Worm (Caenorhabditis elegans) whole organism, L1 larva: ENCODE measurements around the gene hlh-27.

Experiments used
- C34B4.2 ChIP-seq: sonication (generic microtip); optimal IDR thresholded peaks from 2 replicates; lab custom pipeline; 2017; ENCODE audit warnings: mild to moderate bottlenecking, missing genetic modification characterization, missing compliant biosample characterization
- alr-1 ChIP-seq: fragments of 200-800 bp; sonication (Bioruptor generic); optimal IDR thresholded peaks from 2 replicates; lab custom pipeline; 2018; ENCODE audit warnings: borderline replicate concordance, mild to moderate bottlenecking, missing genetic modification characterization, missing compliant biosample characterization
- blmp-1 ChIP-seq: fragments of 150-350 bp; optimal IDR thresholded peaks from 2 replicates; lab custom pipeline; 2014; ENCODE audit warnings: missing biosample characterization, missing genetic modification characterization
- ceh-63 ChIP-seq: fragments of 200-800 bp; sonication (Bioruptor generic); optimal IDR thresholded peaks from 2 replicates; lab custom pipeline; 2018; ENCODE audit warnings: mild to moderate bottlenecking, missing genetic modification characterization, missing compliant biosample characterization
- ceh-8 ChIP-seq: fragments of 200-800 bp; sonication (Bioruptor generic); optimal IDR thresholded peaks from 2 replicates; lab custom pipeline; 2018; ENCODE audit warnings: mild to moderate bottlenecking, missing genetic modification characterization, moderate library complexity, missing compliant biosample characterization
- ceh-90 ChIP-seq: sonication (generic microtip); optimal IDR thresholded peaks from 2 replicates; lab custom pipeline; 2016; ENCODE audit warnings: missing genetic modification characterization, missing compliant biosample characterization
- efl-1 ChIP-seq, 4 experiments: fragments of 150-350 bp; optimal IDR thresholded peaks in 3 of 4; peaks in 1 of 4; 1 replicate in 1 of 4; 2 replicates in 3 of 4; lab custom pipeline; 2014; ENCODE audit warnings: missing biosample characterization in 2 of 4, missing genetic modification characterization in 2 of 4, missing genetic modification reagents in 2 of 4
- elt-2 ChIP-seq: sonication (generic microtip); optimal IDR thresholded peaks from 2 replicates; lab custom pipeline; 2016; ENCODE audit warnings: missing genetic modification characterization, mild to moderate bottlenecking, inconsistent platforms, missing compliant biosample characterization, missing genetic modification reagents
- fkh-10 ChIP-seq: sonication (generic microtip); optimal IDR thresholded peaks from 2 replicates; lab custom pipeline; 2017; ENCODE audit warnings: missing biosample characterization, missing genetic modification reagents, missing genetic modification characterization
- fkh-4 ChIP-seq: sonication (generic microtip); optimal IDR thresholded peaks from 2 replicates; lab custom pipeline; 2016; ENCODE audit warnings: missing compliant biosample characterization, missing genetic modification characterization, borderline replicate concordance
- fkh-8 ChIP-seq: sonication (generic microtip); optimal IDR thresholded peaks from 2 replicates; lab custom pipeline; 2016; ENCODE audit warnings: mild to moderate bottlenecking, missing genetic modification characterization, missing compliant biosample characterization
- fos-1 ChIP-seq: fragments of 150-350 bp; optimal IDR thresholded peaks from 2 replicates; lab custom pipeline; 2014; ENCODE audit warnings: missing biosample characterization, missing genetic modification characterization
- grh-1 ChIP-seq: fragments of 200-800 bp; sonication (Bioruptor generic); IDR thresholded peaks from 2 replicates; pipeline ENCODE4 v1.3.6; 2022; ENCODE audit warnings: missing genetic modification reagents, missing genetic modification characterization, missing compliant biosample characterization
- hlh-4 ChIP-seq: sonication (generic microtip); optimal IDR thresholded peaks from 2 replicates; lab custom pipeline; 2016; ENCODE audit warnings: mild to moderate bottlenecking, missing genetic modification characterization, missing compliant biosample characterization
- hpl-2 ChIP-seq: fragments of 150-350 bp; optimal IDR thresholded peaks from 2 replicates; lab custom pipeline; 2014; ENCODE audit warnings: missing biosample characterization, missing genetic modification reagents, missing genetic modification characterization
- irx-1 ChIP-seq: sonication (generic microtip); optimal IDR thresholded peaks from 2 replicates; lab custom pipeline; 2016; ENCODE audit warnings: missing genetic modification characterization, missing compliant biosample characterization
- isw-1 ChIP-seq: fragments of 200-800 bp; sonication (Bioruptor generic); IDR thresholded peaks from 2 replicates; pipeline ENCODE4 v1.3.6; 2022; ENCODE audit warnings: missing genetic modification characterization, missing compliant biosample characterization
- lin-13 ChIP-seq: fragments of 150-350 bp; optimal IDR thresholded peaks from 2 replicates; lab custom pipeline; 2014; ENCODE audit warnings: missing biosample characterization, missing genetic modification reagents, missing genetic modification characterization
- lin-14 ChIP-seq: fragments of 200-800 bp; sonication (Bioruptor generic); optimal IDR thresholded peaks from 2 replicates; lab custom pipeline; 2018; ENCODE audit warnings: mild to moderate bottlenecking, missing genetic modification characterization, moderate library complexity, missing compliant biosample characterization
- lin-15B ChIP-seq: fragments of 150-350 bp; sonication (generic microtip); optimal IDR thresholded peaks from 3 replicates; lab custom pipeline; 2014; ENCODE audit warnings: missing biosample characterization, missing genetic modification characterization
- lin-35 ChIP-seq, 2 experiments: fragments of 150-350 bp; optimal IDR thresholded peaks; 2 replicates each; lab custom pipeline; 2014; ENCODE audit warnings: missing biosample characterization in 2 of 2, missing genetic modification characterization in 2 of 2, missing genetic modification reagents in 2 of 2
- lin-39 ChIP-seq: fragments of 150-350 bp; optimal IDR thresholded peaks from 2 replicates; lab custom pipeline; 2014; ENCODE audit warnings: missing biosample characterization, missing genetic modification reagents, missing genetic modification characterization
- lsy-2 ChIP-seq, 2 experiments: fragments of 150-350 bp; optimal IDR thresholded peaks; 2 replicates each; lab custom pipeline; 2014; ENCODE audit warnings: missing biosample characterization in 2 of 2, missing genetic modification characterization in 2 of 2
- mab-9 ChIP-seq: fragments of 200-800 bp; sonication (Bioruptor generic); IDR thresholded peaks from 2 replicates; pipeline ENCODE4 v1.3.6; 2022; ENCODE audit warnings: missing genetic modification reagents, missing genetic modification characterization, missing compliant biosample characterization
- nhr-11 ChIP-seq: fragments of 150-350 bp; optimal IDR thresholded peaks from 2 replicates; lab custom pipeline; 2014; ENCODE audit warnings: missing biosample characterization, missing genetic modification characterization
- nhr-12 ChIP-seq: sonication (generic microtip); optimal IDR thresholded peaks from 2 replicates; lab custom pipeline; 2017; ENCODE audit warnings: missing biosample characterization, missing genetic modification characterization
- nhr-19 ChIP-seq: fragments of 200-800 bp; sonication (Bioruptor generic); conservative IDR thresholded peaks from 2 replicates; pipeline ENCODE4 v1.3.6; 2022; ENCODE audit warnings: missing genetic modification characterization, missing compliant biosample characterization
- nhr-20 ChIP-seq: sonication (generic microtip); optimal IDR thresholded peaks from 2 replicates; lab custom pipeline; 2016; ENCODE audit warnings: mild to moderate bottlenecking, missing genetic modification characterization, missing compliant biosample characterization
- nhr-47 ChIP-seq: sonication (generic microtip); optimal IDR thresholded peaks from 2 replicates; lab custom pipeline; 2016; ENCODE audit warnings: mild to moderate bottlenecking, missing genetic modification characterization, moderate library complexity, missing compliant biosample characterization
- nhr-71 ChIP-seq: sonication (generic microtip); optimal IDR thresholded peaks from 2 replicates; lab custom pipeline; 2016; ENCODE audit warnings: mild to moderate bottlenecking, missing genetic modification characterization, moderate library complexity, missing compliant biosample characterization
- nhr-76 ChIP-seq: sonication (generic microtip); optimal IDR thresholded peaks from 2 replicates; lab custom pipeline; 2017; ENCODE audit warnings: missing biosample characterization, missing genetic modification characterization
- nhr-77 ChIP-seq: fragments of 150-350 bp; optimal IDR thresholded peaks from 2 replicates; lab custom pipeline; 2014; ENCODE audit warnings: missing biosample characterization, missing genetic modification characterization
- nhr-84 ChIP-seq: sonication (generic microtip); optimal IDR thresholded peaks from 2 replicates; lab custom pipeline; 2017; ENCODE audit warnings: missing biosample characterization, missing genetic modification characterization
- nhr-85 ChIP-seq: sonication (generic microtip); peaks from one replicate; lab custom pipeline; 2016; ENCODE audit warnings: missing genetic modification characterization, inconsistent platforms, missing compliant biosample characterization
- nhr-90 ChIP-seq: sonication (generic microtip); optimal IDR thresholded peaks from 2 replicates; lab custom pipeline; 2016; ENCODE audit warnings: mild to moderate bottlenecking, missing genetic modification characterization, missing compliant biosample characterization; ENCODE audit not compliant: poor library complexity
- pag-3 ChIP-seq: sonication (generic microtip); optimal IDR thresholded peaks from 2 replicates; lab custom pipeline; 2017; ENCODE audit warnings: missing genetic modification characterization, mild to moderate bottlenecking, missing compliant biosample characterization, antibody characterized with exemption, borderline replicate concordance; ENCODE audit not compliant: insufficient read depth
- rnt-1 ChIP-seq: sonication (generic microtip); optimal IDR thresholded peaks from 2 replicates; lab custom pipeline; 2016; ENCODE audit warnings: mild to moderate bottlenecking, missing genetic modification characterization, moderate library complexity, missing compliant biosample characterization
- skn-1 ChIP-seq: fragments of 150-350 bp; optimal IDR thresholded peaks from 2 replicates; lab custom pipeline; 2014; ENCODE audit warnings: missing biosample characterization, missing genetic modification characterization
- snu-23 ChIP-seq: sonication (generic microtip); optimal IDR thresholded peaks from 2 replicates; lab custom pipeline; 2016; ENCODE audit warnings: missing genetic modification characterization, missing compliant biosample characterization
- sox-4 ChIP-seq: sonication (generic microtip); optimal IDR thresholded peaks from 2 replicates; lab custom pipeline; 2016; ENCODE audit warnings: missing genetic modification characterization, missing compliant biosample characterization
- sup-37 ChIP-seq: fragments of 200-800 bp; sonication (Bioruptor generic); optimal IDR thresholded peaks from 2 replicates; lab custom pipeline; 2018; ENCODE audit warnings: mild to moderate bottlenecking, missing genetic modification characterization, missing compliant biosample characterization
- swsn-7 ChIP-seq: sonication (generic microtip); optimal IDR thresholded peaks from 2 replicates; lab custom pipeline; 2016; ENCODE audit warnings: missing genetic modification characterization, missing compliant biosample characterization
- tbx-2 ChIP-seq: sonication (generic microtip); optimal IDR thresholded peaks from 2 replicates; lab custom pipeline; 2016; ENCODE audit warnings: missing genetic modification characterization, missing compliant biosample characterization
- unc-130 ChIP-seq: fragments of 150-350 bp; optimal IDR thresholded peaks from 2 replicates; lab custom pipeline; 2017; ENCODE audit warnings: missing biosample characterization, missing genetic modification characterization, inconsistent platforms
- zag-1 ChIP-seq: fragments of 150-350 bp; optimal IDR thresholded peaks from 2 replicates; lab custom pipeline; 2014; ENCODE audit warnings: missing biosample characterization, missing genetic modification characterization
- ztf-11 ChIP-seq, 2 experiments: sonication (generic microtip); optimal IDR thresholded peaks; 2 replicates each; lab custom pipeline; 2016 to 2017; ENCODE audit warnings: missing genetic modification characterization in 2 of 2, missing biosample characterization in 1 of 2, missing compliant biosample characterization in 1 of 2
- ztf-4 ChIP-seq: fragments of 150-350 bp; optimal IDR thresholded peaks from 2 replicates; lab custom pipeline; 2014; ENCODE audit warnings: missing biosample characterization, missing genetic modification characterization

hlh-27 gene

DNA sequence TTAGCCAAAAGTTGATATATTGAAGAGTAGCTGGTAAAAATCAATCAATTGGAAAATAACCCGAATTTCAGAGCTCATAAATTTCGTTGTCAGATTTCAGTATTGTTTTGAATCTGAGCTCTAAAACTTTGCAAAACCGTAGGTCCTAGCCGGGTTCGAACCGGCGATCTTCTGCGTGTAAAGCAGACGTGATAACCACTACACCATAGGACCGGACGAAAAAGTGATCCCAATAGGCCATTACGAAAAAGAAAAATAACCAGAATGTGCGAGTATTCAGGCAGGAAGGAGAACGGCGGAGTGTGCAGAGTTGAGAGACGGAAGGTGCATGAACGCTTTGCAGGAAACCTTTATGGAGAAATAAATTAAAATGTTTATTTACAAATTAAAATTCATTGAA, 37.0 kb upstream of the hlh-27 start (continued):
- no peak for TF ChIP-seq unc-130
- TF ChIP-seq C34B4.2 (tag; lab: Kevin White, UChicago): no peak
- TF ChIP-seq lin-39: no peak
- no peak for TF ChIP-seq ceh-90 (tag; lab: Kevin White, UChicago)
- TF ChIP-seq isw-1: no peak
- TF ChIP-seq ceh-8 (GFP tag; lab: Kevin White, UChicago): no peak
- TF ChIP-seq irx-1 (tag; lab: Kevin White, UChicago): no peak
- TF ChIP-seq fkh-10 (GFP tag; lab: Kevin White, UChicago): no peak
- no peak for TF ChIP-seq lin-15B (tag; lab: Kevin White, UChicago)
- TF ChIP-seq skn-1 (tag; lab: Kevin White, UChicago): peak; percentile 40
- TF ChIP-seq nhr-76 (tag; lab: Kevin White, UChicago): no peak
- TF ChIP-seq hpl-2: no peak
- TF ChIP-seq elt-2 (tag; lab: Kevin White, UChicago): peak; percentile 37
- TF ChIP-seq efl-1 (optimal IDR thresholded peaks at IDR 0.05; lab: Kevin White, UChicago): peak; percentile 28 to 51
- TF ChIP-seq efl-1 (GFP tag; optimal IDR thresholded peaks at IDR 0.05 in 1 of 2; lab: Kevin White, UChicago): peak; percentile 13 to 76
- no peak for TF ChIP-seq ztf-4 (tag; lab: Kevin White, UChicago)
- TF ChIP-seq sox-4 (tag; lab: Kevin White, UChicago): no peak
- peak; percentile 52 for TF ChIP-seq nhr-71 (tag; lab: Kevin White, UChicago)
- TF ChIP-seq grh-1 (GFP tag; lab: Robert Waterston, UW): no peak
- no peak for TF ChIP-seq mab-9 (GFP tag; lab: Robert Waterston, UW)
- TF ChIP-seq hlh-4 (tag; lab: Kevin White, UChicago): no peak
- TF ChIP-seq nhr-77 (tag; lab: Kevin White, UChicago): no peak
- TF ChIP-seq pag-3 (tag; lab: Kevin White, UChicago): no peak
- TF ChIP-seq nhr-47: no peak
- TF ChIP-seq zag-1 (tag; lab: Kevin White, UChicago): no peak
- no peak for TF ChIP-seq fos-1 (tag; lab: Kevin White, UChicago)
- peak; percentile 59 for TF ChIP-seq rnt-1 (tag; lab: Kevin White, UChicago)
- peak; percentile 20 for TF ChIP-seq blmp-1 (tag; lab: Kevin White, UChicago)
- TF ChIP-seq nhr-84 (tag; lab: Kevin White, UChicago): no peak
- TF ChIP-seq ztf-11 (tag; optimal IDR thresholded peaks at IDR 0.05; lab: Kevin White, UChicago): no peak
- peak; percentile 66 for TF ChIP-seq fkh-8

- TF ChIP-seq nhr-20 (tag; lab: Kevin White, UChicago) (peak; percentile 3), nhr-71 (tag; lab: Kevin White, UChicago) (peak; percentile 16), hlh-4 (tag; lab: Kevin White, UChicago) (no peak), elt-2 (tag; lab: Kevin White, UChicago) (peak; percentile 11)
Measured at ce11 chrII:5574925-5575324, 34.9 kb upstream of the hlh-27 start.

DNA sequence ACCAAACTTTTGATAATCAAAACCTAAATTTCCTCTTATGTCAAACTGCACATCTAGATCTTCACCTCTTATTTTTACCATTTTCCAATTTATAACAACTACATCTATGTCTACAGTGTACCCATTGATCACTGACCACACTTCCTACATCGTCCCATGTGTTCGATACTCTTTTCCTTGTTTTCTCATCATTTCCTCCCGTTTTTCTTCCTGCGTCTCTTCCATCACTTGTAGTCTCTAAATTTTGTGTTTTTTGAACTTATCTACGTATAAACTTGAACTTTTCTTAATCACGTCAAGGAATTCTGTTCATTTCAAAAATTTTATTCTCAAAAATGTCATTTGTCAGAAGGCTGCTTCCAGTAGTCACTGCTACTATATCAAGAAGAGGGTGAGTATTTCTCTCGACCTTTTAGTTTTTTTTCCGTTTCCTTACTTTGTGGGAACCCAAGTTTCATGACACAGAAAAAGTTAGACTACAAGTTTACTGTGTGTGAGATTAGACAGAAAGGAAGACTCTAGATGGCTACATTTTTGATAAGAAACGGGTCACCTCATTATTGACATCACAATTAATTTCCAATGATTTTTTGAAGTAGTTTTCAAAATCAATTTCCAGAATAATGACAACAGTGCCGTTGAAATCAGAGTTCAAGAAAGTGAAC, 32.2 kb upstream of the hlh-27 start:
- TF ChIP-seq nhr-90 (tag; lab: Kevin White, UChicago): peak; percentile 63
- TF ChIP-seq lin-35 (GFP tag; optimal IDR thresholded peaks at IDR 0.05; lab: Kevin White, UChicago): peak in 1 of 2 experiments; percentile 60
- TF ChIP-seq ztf-4 (tag; lab: Kevin White, UChicago): peak; percentile 58
- TF ChIP-seq snu-23 (GFP tag; lab: Kevin White, UChicago): peak; percentile 81
- TF ChIP-seq nhr-20 (tag; lab: Kevin White, UChicago): peak; percentile 82
- peak; percentile 57 for TF ChIP-seq elt-2 (tag; lab: Kevin White, UChicago)
- peak; percentile 10 for TF ChIP-seq swsn-7
- TF ChIP-seq tbx-2: peak; percentile 53
- peak; percentile 70 for TF ChIP-seq lin-14 (GFP tag; lab: Kevin White, UChicago)
- peak; percentile 93 for TF ChIP-seq nhr-85 (tag; lab: Kevin White, UChicago)
- peak; percentile 43 for TF ChIP-seq nhr-19
- TF ChIP-seq nhr-47: peak; percentile 45
- no peak for TF ChIP-seq nhr-11 (tag; lab: Kevin White, UChicago)
- peak; percentile 30 for TF ChIP-seq lin-13 (GFP tag; lab: Kevin White, UChicago)
- no peak for TF ChIP-seq sup-37 (GFP tag; lab: Kevin White, UChicago)
- TF ChIP-seq C34B4.2 (tag; lab: Kevin White, UChicago): no peak
- no peak for TF ChIP-seq ceh-63 (GFP tag; lab: Kevin White, UChicago)
- TF ChIP-seq nhr-12: no peak
- no peak for TF ChIP-seq fkh-4 (tag; lab: Kevin White, UChicago)
- no peak for TF ChIP-seq alr-1 (tag; lab: Kevin White, UChicago)
- TF ChIP-seq fkh-10 (GFP tag; lab: Kevin White, UChicago): no peak
- peak in 1 of 2 experiments; percentile 40 for TF ChIP-seq lsy-2 (tag; optimal IDR thresholded peaks at IDR 0.05; lab: Kevin White, UChicago)
- TF ChIP-seq nhr-71 (tag; lab: Kevin White, UChicago): peak; percentile 88
